Worm (Caenorhabditis elegans) whole organism, L1 larva: ENCODE measurements around the gene F02C12.3.

Source experiments
- elt-3 ChIP-seq, 6 experiments: fragments of 150-350 bp in 1 of 6; sonication (generic microtip); optimal IDR thresholded peaks; 2 replicates each; lab custom pipeline; 2017 to 2018; ENCODE audit warnings: missing biosample characterization in 6 of 6, missing genetic modification characterization in 6 of 6, inconsistent platforms in 1 of 6
- lin-35 ChIP-seq, 2 experiments: fragments of 150-350 bp; optimal IDR thresholded peaks; 2 replicates each; lab custom pipeline; 2014; ENCODE audit warnings: missing biosample characterization in 2 of 2, missing genetic modification characterization in 2 of 2, missing genetic modification reagents in 2 of 2
- mdl-1 ChIP-seq, 2 experiments: fragments of 150-350 bp; optimal IDR thresholded peaks; 2 replicates each; lab custom pipeline; 2014 to 2017; ENCODE audit warnings: missing biosample characterization in 2 of 2, missing genetic modification characterization in 2 of 2, inconsistent platforms in 1 of 2
- nhr-237 ChIP-seq: fragments of 150-350 bp; optimal IDR thresholded peaks from 2 replicates; lab custom pipeline; 2014; ENCODE audit warnings: missing biosample characterization, missing genetic modification characterization

- TF ChIP-seq nhr-237 (tag; lab: Kevin White, UChicago) (no peak), mdl-1 (tag; optimal IDR thresholded peaks at IDR 0.05; lab: Kevin White, UChicago) (no peak), elt-3 (tag; optimal IDR thresholded peaks at IDR 0.05; lab: Kevin White, UChicago) (peak in 1 of 6 experiments; percentile 27), lin-35 (GFP tag; optimal IDR thresholded peaks at IDR 0.05; lab: Kevin White, UChicago) (peak in 1 of 2 experiments; percentile 17)
Observed at ce11 chrX:13419884-13420339, 23.1 kb downstream of the F02C12.3 start, which contains the start of gene C29F7.3.
